Fruit fly (Drosophila melanogaster): ENCODE measurements around the gene Skel.

dm6 chr3R:10669950-10670349 lies 16.8 kb upstream of the Skel start:
- no peak for TF ChIP-seq psq (optimal IDR thresholded peaks at IDR 0.05)
- TF ChIP-seq CG8478 (optimal IDR thresholded peaks at IDR 0.05): no peak
- no peak for TF ChIP-seq Dll (optimal IDR thresholded peaks at IDR 0.05)
- no peak for TF ChIP-seq pan (optimal IDR thresholded peaks at IDR 0.05)
